Fruit fly (Drosophila melanogaster): ENCODE results near the gene tut.

The tut gene

dm6 chr3L:8177795-8178564, 32.6 kb downstream of the tut start, which contains the start of gene Nmt (continued):
- no peak for TF ChIP-seq wor (GFP tag; IDR thresholded peaks at IDR 0.05)
- TF ChIP-seq Aef1 (GFP tag; IDR thresholded peaks at IDR 0.05): peak; percentile 55
- peak; percentile 70 for TF ChIP-seq CG10366 (GFP tag; IDR thresholded peaks at IDR 0.05)
- TF ChIP-seq sens-2 (GFP tag; IDR thresholded peaks at IDR 0.05): 0 out of 2 replicates have a peak, but pooled peaks have one; percentile 20
- TF ChIP-seq CG7556 (GFP tag; optimal IDR thresholded peaks at IDR 0.05): no peak
- peak; percentile 24 for TF ChIP-seq CG10267 (tag; optimal IDR thresholded peaks at IDR 0.05)
- no peak for TF ChIP-seq zen (tag; optimal IDR thresholded peaks at IDR 0.05)
- peak; percentile 18 for TF ChIP-seq CG13424 (tag; optimal IDR thresholded peaks at IDR 0.05)
- peak; percentile 52 for TF ChIP-seq stwl (tag; optimal IDR thresholded peaks at IDR 0.05)
- TF ChIP-seq CG1233 (GFP tag; optimal IDR thresholded peaks at IDR 0.05): no peak
- no peak for TF ChIP-seq CG6654 (GFP tag; optimal IDR thresholded peaks at IDR 0.05)
- TF ChIP-seq hbn (GFP tag; IDR thresholded peaks at IDR 0.05; ENCODE audit: partially characterized antibody): peak; percentile 86
- TF ChIP-seq vvl (GFP tag; IDR thresholded peaks at IDR 0.05): peak; percentile 12; the same call in 1 of the 2 replicates
- 0 out of 3 replicates have a peak, but pooled peaks have one; percentile 11 for TF ChIP-seq CG11093 (GFP tag; IDR thresholded peaks at IDR 0.05)
- peak; percentile 69 for TF ChIP-seq vnd (GFP tag; IDR thresholded peaks at IDR 0.05; ENCODE audit: partially characterized antibody)

dm6 chr3L:8175818-8176217, 34.7 kb downstream of the tut start, which contains the start of gene RecQ4:
Gene RecQ4 (minus strand): TSS chr3L:8175978.
- TF ChIP-seq Dad (GFP tag; optimal IDR thresholded peaks at IDR 0.05): peak; percentile 16
- no peak for TF ChIP-seq sens-2 (GFP tag; IDR thresholded peaks at IDR 0.05)
- TF ChIP-seq Ada2b (GFP tag; IDR thresholded peaks at IDR 0.05): no peak
- peak; percentile 45 for TF ChIP-seq Sry-δ (GFP tag; optimal IDR thresholded peaks at IDR 0.05)
- no peak for TF ChIP-seq Gsc (GFP tag; IDR thresholded peaks at IDR 0.05)
- TF ChIP-seq pzg (GFP tag; optimal IDR thresholded peaks at IDR 0.05): peak; percentile 81
- no peak for TF ChIP-seq esg (GFP tag; conservative IDR thresholded peaks at IDR 0.05)
- TF ChIP-seq CG42726 (GFP tag; IDR thresholded peaks at IDR 0.05; ENCODE audit: partially characterized antibody): peak; percentile 52; the same call in 1 of the 2 replicates
- TF ChIP-seq Stat92E (GFP tag; optimal IDR thresholded peaks at IDR 0.05): peak in 1 of 3 experiments; percentile 1
- TF ChIP-seq Ets97D (GFP tag; optimal IDR thresholded peaks at IDR 0.05): peak; percentile 70
- peak; percentile 32 for TF ChIP-seq CG14710 (tag; optimal IDR thresholded peaks at IDR 0.05)
- peak; percentile 87 for TF ChIP-seq CG3847 (GFP tag; IDR thresholded peaks at IDR 0.05)
- TF ChIP-seq chinmo (GFP tag; IDR thresholded peaks at IDR 0.05; ENCODE audit: partially characterized antibody): 0 out of 4 replicates have a peak, but pooled peaks have one; percentile 37
- TF ChIP-seq hbn (GFP tag; IDR thresholded peaks at IDR 0.05; ENCODE audit: partially characterized antibody): peak; percentile 25; the same call in 1 of the 2 replicates
- peak; percentile 54 for TF ChIP-seq amos (GFP tag; IDR thresholded peaks at IDR 0.05; ENCODE audit: partially characterized antibody)
- TF ChIP-seq gfzf (GFP tag; optimal IDR thresholded peaks at IDR 0.05): peak; percentile 44
- TF ChIP-seq Elba2 (GFP tag; optimal IDR thresholded peaks at IDR 0.05): peak; percentile 14
- TF ChIP-seq CG16813 (GFP tag; IDR thresholded peaks at IDR 0.05; ENCODE audit: partially characterized antibody): peak; percentile 58
- peak; percentile 97 for TF ChIP-seq Dp (GFP tag; optimal IDR thresholded peaks at IDR 0.05)
- TF ChIP-seq pita (GFP tag; optimal IDR thresholded peaks at IDR 0.05): no peak
- TF ChIP-seq CG9797 (GFP tag; optimal IDR thresholded peaks at IDR 0.05): peak; percentile 34
- TF ChIP-seq MBD-R2 (GFP tag; IDR thresholded peaks at IDR 0.05): peak; percentile 78
- TF ChIP-seq CG6791 (GFP tag; IDR thresholded peaks at IDR 0.05; ENCODE audit: partially characterized antibody): peak; percentile 37; the same call in 1 of the 3 replicates
- TF ChIP-seq crp (GFP tag; optimal IDR thresholded peaks at IDR 0.05): peak; percentile 19 to 80
- TF ChIP-seq HmgD (GFP tag; optimal IDR thresholded peaks at IDR 0.05): peak; percentile 48
- peak; percentile 18 for TF ChIP-seq Mad (GFP tag; optimal IDR thresholded peaks at IDR 0.05)
- peak; percentile 19; the same call in 1 of the 2 replicates for TF ChIP-seq vvl (GFP tag; IDR thresholded peaks at IDR 0.05)
- 0 out of 3 replicates have a peak, but pooled peaks have one; percentile 26 for TF ChIP-seq Doc3 (GFP tag; IDR thresholded peaks at IDR 0.05; ENCODE audit: partially characterized antibody)
- TF ChIP-seq Myb (GFP tag; optimal IDR thresholded peaks at IDR 0.05): peak; percentile 46
- peak; percentile 31 for TF ChIP-seq CG10267 (tag; optimal IDR thresholded peaks at IDR 0.05)
- TF ChIP-seq hkb (optimal IDR thresholded peaks at IDR 0.05): no peak
- no peak for TF ChIP-seq hkb (GFP tag; IDR thresholded peaks at IDR 0.05)
- TF ChIP-seq CG4707 (GFP tag; optimal IDR thresholded peaks at IDR 0.05): peak; percentile 100
- TF ChIP-seq Camta (GFP tag; optimal IDR thresholded peaks at IDR 0.05): no peak
- no peak for TF ChIP-seq mam (GFP tag; optimal IDR thresholded peaks at IDR 0.05)

All from whole organism, embryonic.